Worm (Caenorhabditis elegans) whole organism, L4/young adult: ENCODE data around the gene R13H4.7.

ENCODE experiments used
- W03F9.2 ChIP-seq: fragments of 150-350 bp; optimal IDR thresholded peaks from 2 replicates; lab custom pipeline; 2014; ENCODE audit warnings: missing biosample characterization, missing genetic modification characterization
- dao-5 ChIP-seq: sonication (generic microtip); optimal IDR thresholded peaks from 2 replicates; lab custom pipeline; 2016; ENCODE audit warnings: missing genotype, missing genetic modification characterization, moderate library complexity, missing compliant biosample characterization
- him-1 ChIP-seq: sonication (generic microtip); optimal IDR thresholded peaks from 2 replicates; lab custom pipeline; 2016; ENCODE audit warnings: missing genotype, missing genetic modification reagents, missing genetic modification characterization, missing compliant biosample characterization

DNA sequence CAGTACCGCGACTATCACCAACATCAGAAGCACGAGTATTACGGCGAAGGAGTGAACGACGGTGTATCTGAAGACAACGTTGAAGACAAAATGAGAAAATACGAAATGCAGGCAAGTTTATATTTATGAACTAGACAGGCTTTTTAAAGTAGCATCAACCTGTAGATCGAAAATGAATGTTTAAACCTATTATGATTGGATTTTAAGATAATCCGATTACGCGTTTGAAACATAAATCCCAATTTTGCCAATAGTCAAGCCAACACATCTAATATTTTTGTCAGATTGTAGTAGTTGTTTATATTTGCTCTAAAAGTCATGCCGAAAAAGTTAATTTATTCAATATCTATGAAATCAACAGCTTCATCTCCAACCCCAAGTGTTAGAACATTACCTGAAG is 33.2 kb upstream of the R13H4.7 start:
- no peak for TF ChIP-seq dao-5 (tag; lab: Kevin White, UChicago)
- TF ChIP-seq him-1 (tag; lab: Kevin White, UChicago): no peak
- no peak for TF ChIP-seq W03F9.2 (tag; lab: Kevin White, UChicago)
